Fruit fly (Drosophila melanogaster): Measurements from ENCODE around the gene CtsK1.

CtsK1 gene

DNA sequence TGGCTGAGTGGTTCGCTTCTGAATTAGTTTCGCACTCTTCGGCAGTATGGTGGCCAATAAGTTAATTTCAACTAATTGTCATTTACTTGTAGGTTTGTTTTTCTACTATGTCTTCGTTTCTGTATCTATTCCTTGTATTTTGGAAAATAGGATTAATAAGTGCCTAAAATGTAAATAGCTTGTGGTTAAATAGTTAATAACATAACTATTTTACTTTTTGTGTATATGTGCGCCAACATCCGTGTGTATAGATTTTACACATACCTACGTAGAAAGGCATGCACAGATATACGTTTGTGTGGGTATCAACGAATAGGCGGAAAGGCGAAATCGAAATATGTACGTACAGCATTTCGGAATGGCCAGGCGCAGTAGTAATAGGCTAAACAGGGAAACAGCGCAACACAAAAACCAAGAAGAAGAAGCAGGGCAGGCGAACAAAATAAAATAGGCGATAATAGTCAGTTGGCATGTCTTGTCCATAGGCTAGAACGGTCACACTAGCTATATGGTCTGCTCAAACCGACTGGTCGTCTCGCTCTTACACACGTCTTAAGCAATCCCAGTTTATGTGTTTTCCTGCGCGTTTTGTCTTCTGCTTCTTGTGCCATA, 8.6 kb downstream of the CtsK1 start (continued):
- no peak for TF ChIP-seq CG14860 (GFP tag; IDR thresholded peaks at IDR 0.05; ENCODE audit: partially characterized antibody)
- TF ChIP-seq Dek (tag; optimal IDR thresholded peaks at IDR 0.05): peak; percentile 12
- peak; percentile 19 for TF ChIP-seq sug (tag; optimal IDR thresholded peaks at IDR 0.05)
- no peak for TF ChIP-seq CG8281 (tag; optimal IDR thresholded peaks at IDR 0.05)
- TF ChIP-seq CG3726 (GFP tag; IDR thresholded peaks at IDR 0.05): no peak
- no peak for TF ChIP-seq CG7839 (tag; optimal IDR thresholded peaks at IDR 0.05)
- no peak for TF ChIP-seq B-H1 (GFP tag; IDR thresholded peaks at IDR 0.05)
- TF ChIP-seq Ets97D (GFP tag; optimal IDR thresholded peaks at IDR 0.05): peak; percentile 49
- peak; percentile 98 for TF ChIP-seq trem (tag; optimal IDR thresholded peaks at IDR 0.05)
- no peak for TF ChIP-seq chm (GFP tag; IDR thresholded peaks at IDR 0.05)
- no peak for TF ChIP-seq CG14050 (GFP tag; IDR thresholded peaks at IDR 0.05)
- peak; percentile 35 for TF ChIP-seq CG18599 (GFP tag; optimal IDR thresholded peaks at IDR 0.05)
- TF ChIP-seq zen (tag; optimal IDR thresholded peaks at IDR 0.05): peak; percentile 53
- TF ChIP-seq Side (GFP tag; optimal IDR thresholded peaks at IDR 0.05): no peak
- peak; percentile 99 for TF ChIP-seq CG17385 (GFP tag; optimal IDR thresholded peaks at IDR 0.05)
- no peak for TF ChIP-seq usp (GFP tag; optimal IDR thresholded peaks at IDR 0.05)
- no peak for TF ChIP-seq CG9932 (GFP tag; IDR thresholded peaks at IDR 0.05)
- peak in 1 of 2 experiments; percentile 35 for TF ChIP-seq Eip74EF (GFP tag; optimal IDR thresholded peaks at IDR 0.05)
- no peak for TF ChIP-seq CG15073 (GFP tag; optimal IDR thresholded peaks at IDR 0.05)
- peak; percentile 51 for TF ChIP-seq CG13894 (tag; optimal IDR thresholded peaks at IDR 0.05)
- TF ChIP-seq zen2 (GFP tag; IDR thresholded peaks at IDR 0.05; ENCODE audit: partially characterized antibody): 0 out of 3 replicates have a peak, but pooled peaks have one; percentile 12
- TF ChIP-seq CG14710 (tag; optimal IDR thresholded peaks at IDR 0.05): peak; percentile 10
- TF ChIP-seq pros (GFP tag; optimal IDR thresholded peaks at IDR 0.05): peak; percentile 2
- peak; percentile 67; the same call in 1 of the 3 replicates for TF ChIP-seq CG2199 (GFP tag; IDR thresholded peaks at IDR 0.05)
- no peak for TF ChIP-seq Hr3 (GFP tag; optimal IDR thresholded peaks at IDR 0.05)
- peak; percentile 74 for TF ChIP-seq CG32767 (GFP tag; IDR thresholded peaks at IDR 0.05)
- TF ChIP-seq bsh (GFP tag; optimal IDR thresholded peaks at IDR 0.05): no peak
- TF ChIP-seq MTF-1 (GFP tag; optimal IDR thresholded peaks at IDR 0.05; ENCODE audit: borderline replicate concordance): no peak
- no peak for TF ChIP-seq CG4360 (GFP tag; IDR thresholded peaks at IDR 0.05)
- TF ChIP-seq kni (GFP tag; optimal IDR thresholded peaks at IDR 0.05): peak; percentile 12
- 0 out of 2 replicates have a peak, but pooled peaks have one; percentile 1 for TF ChIP-seq Dref (GFP tag; IDR thresholded peaks at IDR 0.05)
- no peak for TF ChIP-seq gt (GFP tag; IDR thresholded peaks at IDR 0.05)
- no peak for TF ChIP-seq z (GFP tag; IDR thresholded peaks at IDR 0.05)
- no peak for TF ChIP-seq CG9609 (GFP tag; optimal IDR thresholded peaks at IDR 0.05)
- no peak for TF ChIP-seq Hmx (GFP tag; optimal IDR thresholded peaks at IDR 0.05)
- peak; percentile 30 for TF ChIP-seq Nf-YC (tag; optimal IDR thresholded peaks at IDR 0.05)
- TF ChIP-seq dimm (GFP tag; IDR thresholded peaks at IDR 0.05): no peak
- peak; percentile 99 for TF ChIP-seq CG10321 (GFP tag; IDR thresholded peaks at IDR 0.05)
- peak; percentile 36; the same call in 1 of the 2 replicates for TF ChIP-seq Bgb (GFP tag; IDR thresholded peaks at IDR 0.05; ENCODE audit: partially characterized antibody)
- no peak for TF ChIP-seq pfk (GFP tag; optimal IDR thresholded peaks at IDR 0.05)
- TF ChIP-seq CG14667 (GFP tag; IDR thresholded peaks at IDR 0.05): no peak
- TF ChIP-seq CG17361 (GFP tag; IDR thresholded peaks at IDR 0.05): peak; percentile 8; the same call in 1 of the 3 replicates
- TF ChIP-seq CG17186 (GFP tag; optimal IDR thresholded peaks at IDR 0.05): peak; percentile 60
- peak; percentile 58 for TF ChIP-seq B-H2 (GFP tag; optimal IDR thresholded peaks at IDR 0.05)
- TF ChIP-seq CG12659 (GFP tag; optimal IDR thresholded peaks at IDR 0.05): peak; percentile 57
- no peak for TF ChIP-seq gsb (GFP tag; IDR thresholded peaks at IDR 0.05)
- no peak for TF ChIP-seq CG8944 (GFP tag; optimal IDR thresholded peaks at IDR 0.05)
- TF ChIP-seq klu (GFP tag; IDR thresholded peaks at IDR 0.05): no peak
- TF ChIP-seq oc (tag; optimal IDR thresholded peaks at IDR 0.05): peak; percentile 72

All from whole organism, embryonic.